Worm (Caenorhabditis elegans): ENCODE data around the gene F56B6.6.

F56B6.6 gene

ce11 chrX:3551173-3551572 lies 18.4 kb upstream of the F56B6.6 start:
- TF ChIP-seq ceh-16 (tag; optimal IDR thresholded peaks at IDR 0.05) (no peak), egl-27 (tag; optimal IDR thresholded peaks at IDR 0.05) (no peak), fos-1 (tag; optimal IDR thresholded peaks at IDR 0.05) (peak; percentile 17), sma-9 (GFP tag; optimal IDR thresholded peaks at IDR 0.05) (peak; percentile 22), sma-9 (tag; optimal IDR thresholded peaks at IDR 0.05) (no peak), nhr-10 (tag; optimal IDR thresholded peaks at IDR 0.05) (no peak), ceh-82 (tag; optimal IDR thresholded peaks at IDR 0.05) (no peak), lin-13 (GFP tag; optimal IDR thresholded peaks at IDR 0.05) (no peak)

DNA sequence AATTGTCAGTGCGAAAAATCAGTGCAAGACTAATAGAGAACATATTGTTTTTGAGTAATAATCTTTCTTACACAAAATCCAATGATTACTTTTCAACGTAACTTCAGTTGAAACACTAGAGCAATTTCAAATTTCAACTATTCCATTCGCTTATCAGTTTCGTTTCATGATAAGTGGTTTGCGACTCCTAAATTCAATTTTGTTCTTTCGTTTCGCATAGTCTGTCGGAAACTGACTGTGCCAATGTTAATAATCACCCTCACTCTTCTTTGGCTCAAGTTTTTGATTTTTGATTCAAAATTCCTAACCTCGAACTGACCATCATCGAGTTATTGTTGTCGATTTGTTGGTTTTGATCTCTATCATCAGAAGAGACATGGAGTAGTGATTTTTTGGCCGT lies 15.9 kb upstream of the F56B6.6 start:
- peak; percentile 71 for TF ChIP-seq fos-1 (tag; optimal IDR thresholded peaks at IDR 0.05)
- no peak for TF ChIP-seq sem-4 (tag; optimal IDR thresholded peaks at IDR 0.05)
- TF ChIP-seq unc-62 (GFP tag; optimal IDR thresholded peaks at IDR 0.05): no peak
- TF ChIP-seq lin-39 (tag; optimal IDR thresholded peaks at IDR 0.05): no peak

ce11 chrX:3547828-3548227 lies 15.0 kb upstream of the F56B6.6 start:
- TF ChIP-seq fos-1 (tag; optimal IDR thresholded peaks at IDR 0.05) (peak; percentile 39), R02D3.7 (tag; optimal IDR thresholded peaks at IDR 0.05) (no peak)

- TF ChIP-seq ceh-16 (tag; optimal IDR thresholded peaks at IDR 0.05) (peak; percentile 8), fos-1 (tag; optimal IDR thresholded peaks at IDR 0.05) (no peak), lsy-2 (tag; optimal IDR thresholded peaks at IDR 0.05) (no peak)
Observed at ce11 chrX:3547097-3547496, 14.3 kb upstream of the F56B6.6 start.

- TF ChIP-seq dmd-4 (tag; optimal IDR thresholded peaks at IDR 0.05) (no peak), lsy-2 (tag; optimal IDR thresholded peaks at IDR 0.05) (no peak), mbf-1 (tag; optimal IDR thresholded peaks at IDR 0.05) (no peak), zag-1 (tag; optimal IDR thresholded peaks at IDR 0.05) (no peak), sma-3 (GFP tag; optimal IDR thresholded peaks at IDR 0.05) (no peak), nhr-6 (tag; optimal IDR thresholded peaks at IDR 0.05) (no peak), ama-1 (optimal IDR thresholded peaks at IDR 0.05) (no peak), egl-27 (tag; optimal IDR thresholded peaks at IDR 0.05) (no peak), peb-1 (tag; optimal IDR thresholded peaks at IDR 0.05) (no peak)
Observed at ce11 chrX:3542242-3542641, 9.4 kb upstream of the F56B6.6 start, which contains the start of gene rgs-7. Gene rgs-7 (plus strand): TSS chrX:3542542.

DNA sequence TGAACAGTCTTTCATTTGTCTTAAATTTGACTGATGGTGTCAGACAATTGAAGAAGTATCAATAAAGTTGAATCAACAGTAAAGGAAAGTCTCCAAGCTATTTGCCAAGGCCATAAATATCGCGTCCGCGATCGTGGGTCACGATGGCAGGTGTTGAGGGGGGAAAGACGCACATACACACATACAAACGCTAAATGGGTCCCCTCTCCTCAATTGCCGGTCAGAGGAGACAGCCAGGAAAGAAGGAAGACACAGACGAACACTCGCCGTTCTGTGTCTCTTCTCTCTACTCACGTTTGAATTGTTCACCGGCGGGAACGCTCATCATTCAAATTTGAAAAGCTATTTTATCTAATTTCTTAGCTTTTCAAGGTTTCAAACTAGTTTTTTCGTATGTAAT lies 8.0 kb upstream of the F56B6.6 start:
- TF ChIP-seq Y55F3AM.14 (GFP tag; optimal IDR thresholded peaks at IDR 0.05) (no peak), ceh-82 (tag; optimal IDR thresholded peaks at IDR 0.05) (no peak), lsy-2 (tag; optimal IDR thresholded peaks at IDR 0.05) (peak in 1 of 2 experiments; percentile 47), unc-62 (GFP tag; optimal IDR thresholded peaks at IDR 0.05) (no peak), ZK546.5 (tag; optimal IDR thresholded peaks at IDR 0.05) (no peak), lin-11 (tag; optimal IDR thresholded peaks at IDR 0.05) (peak; percentile 21), C34F6.9 (tag; optimal IDR thresholded peaks at IDR 0.05) (peak; percentile 60), nhr-12 (tag; optimal IDR thresholded peaks at IDR 0.05) (no peak), fos-1 (tag; optimal IDR thresholded peaks at IDR 0.05) (no peak), nhr-77 (tag; optimal IDR thresholded peaks at IDR 0.05) (no peak), egl-27 (tag; optimal IDR thresholded peaks at IDR 0.05) (no peak), nhr-23 (tag; optimal IDR thresholded peaks at IDR 0.05) (no peak), dmd-4 (tag; optimal IDR thresholded peaks at IDR 0.05) (no peak), skn-1 (tag; optimal IDR thresholded peaks at IDR 0.05) (no peak), alr-1 (tag; optimal IDR thresholded peaks at IDR 0.05) (no peak), nhr-11 (tag; optimal IDR thresholded peaks at IDR 0.05) (no peak), peb-1 (tag; optimal IDR thresholded peaks at IDR 0.05) (no peak), ztf-4 (tag; optimal IDR thresholded peaks at IDR 0.05) (no peak), ceh-16 (tag; optimal IDR thresholded peaks at IDR 0.05) (no peak), snpc-4 (tag; optimal IDR thresholded peaks at IDR 0.05) (no peak), mdl-1 (tag; optimal IDR thresholded peaks at IDR 0.05) (no peak), sma-3 (GFP tag; optimal IDR thresholded peaks at IDR 0.05) (peak; percentile 10), nhr-25 (tag; optimal IDR thresholded peaks at IDR 0.05) (peak; percentile 32), ztf-11 (tag; optimal IDR thresholded peaks at IDR 0.05) (no peak), mbf-1 (tag; optimal IDR thresholded peaks at IDR 0.05) (no peak), nhr-237 (tag; optimal IDR thresholded peaks at IDR 0.05) (no peak), zag-1 (tag; optimal IDR thresholded peaks at IDR 0.05) (no peak), nhr-21 (tag; optimal IDR thresholded peaks at IDR 0.05) (no peak), sem-4 (tag; optimal IDR thresholded peaks at IDR 0.05) (peak; percentile 44), nhr-6 (tag; optimal IDR thresholded peaks at IDR 0.05) (no peak), blmp-1 (tag; optimal IDR thresholded peaks at IDR 0.05; ENCODE audit: insufficient read depth) (peak; percentile 21), nhr-129 (tag; optimal IDR thresholded peaks at IDR 0.05) (peak; percentile 67), F13H6.1 (tag; optimal IDR thresholded peaks at IDR 0.05) (peak; percentile 63), unc-55 (GFP tag; optimal IDR thresholded peaks at IDR 0.05) (peak; percentile 54), sma-9 (GFP tag; optimal IDR thresholded peaks at IDR 0.05) (peak; percentile 11), sma-9 (tag; optimal IDR thresholded peaks at IDR 0.05) (no peak), aly-2 (tag; optimal IDR thresholded peaks at IDR 0.05) (no peak), unc-39 (tag; optimal IDR thresholded peaks at IDR 0.05) (no peak)

All from whole organism, L2 larva.